Fruit fly (Drosophila melanogaster): ENCODE measurements around the gene CG3842.
"Not testable (repeated sequence)": the region's sequence is repeated elsewhere in the genome, so short reads cannot be mapped to it uniquely, and the experiment has no call there.

CG3842 gene

DNA sequence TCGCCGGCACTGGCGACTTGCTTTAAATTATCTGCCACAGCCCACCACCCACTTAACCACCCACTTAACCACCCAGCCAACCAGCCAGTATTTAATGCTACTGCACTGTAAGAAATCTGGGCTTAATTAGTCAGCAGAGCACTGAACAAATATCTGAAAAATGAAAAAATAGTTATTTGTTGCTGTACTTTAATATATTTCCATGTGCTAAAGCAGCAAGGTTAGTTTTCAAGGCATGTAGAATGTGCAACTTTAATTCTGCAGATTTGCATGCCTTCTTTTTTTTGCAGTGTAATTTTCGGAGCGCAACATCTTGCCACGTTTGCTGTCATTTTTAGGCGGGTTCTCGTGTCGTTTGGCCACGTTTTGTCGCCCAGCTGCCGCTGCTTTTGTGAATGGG lies 38.1 kb downstream of the CG3842 start (continued):
- TF ChIP-seq CG15336 (GFP tag; IDR thresholded peaks at IDR 0.05) (no peak), CG1621 (tag; optimal IDR thresholded peaks at IDR 0.05) (no peak), CG10669 (GFP tag; optimal IDR thresholded peaks at IDR 0.05) (no peak), CG9139 (GFP tag; optimal IDR thresholded peaks at IDR 0.05) (no peak)

DNA sequence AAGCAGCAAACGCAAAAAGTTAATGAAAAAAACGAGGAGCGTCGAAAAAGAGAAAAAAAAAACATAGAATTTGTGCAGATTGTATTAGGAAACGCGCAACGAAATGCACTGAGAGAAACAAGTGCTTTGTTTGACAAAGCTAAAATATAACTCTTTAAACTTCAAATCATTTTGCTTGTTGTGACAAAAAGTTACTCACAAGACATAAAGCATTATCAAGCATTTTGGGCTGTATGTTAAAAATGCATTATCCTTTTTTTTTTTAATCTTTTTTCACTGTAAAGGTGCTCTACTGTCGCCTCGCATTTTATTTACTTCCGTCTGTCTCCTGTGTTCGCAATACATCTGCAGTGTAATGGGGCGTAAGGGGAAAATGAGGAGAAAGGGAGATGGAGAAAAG lies 39.2 kb downstream of the CG3842 start:
- peak; percentile 12 for TF ChIP-seq Eip78C (GFP tag)
- no peak for TF ChIP-seq CG32006 (GFP tag; optimal IDR thresholded peaks at IDR 0.05)
- no peak for TF ChIP-seq CG9139 (GFP tag; optimal IDR thresholded peaks at IDR 0.05)

DNA sequence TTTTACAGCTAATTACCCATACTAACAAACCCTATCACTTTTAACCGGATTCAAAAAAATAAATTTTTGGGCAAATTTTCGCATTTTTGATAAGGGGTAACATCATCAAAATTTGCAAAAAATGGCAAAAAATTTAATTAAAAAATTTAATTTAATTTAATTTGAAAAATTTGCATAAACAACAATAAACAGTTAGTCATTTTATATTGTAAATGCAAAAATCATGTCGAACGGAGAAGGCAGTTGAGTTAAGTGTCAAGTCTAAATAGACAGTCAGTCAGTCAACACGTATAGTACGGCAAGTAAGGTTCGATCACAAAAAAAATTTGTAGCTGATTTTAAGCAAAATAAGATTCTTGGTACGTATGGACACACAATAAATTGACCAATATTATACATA lies 46.4 kb downstream of the CG3842 start, which contains the start of gene CG33664:
TSS of gene CG33664 (plus strand) at position 301 of the 400 bp plus-strand sequence.
- not testable (repeated sequence) for TF ChIP-seq CG16779 (tag; optimal IDR thresholded peaks at IDR 0.05); CG15336 (GFP tag; IDR thresholded peaks at IDR 0.05); Hr39 (GFP tag; optimal IDR thresholded peaks at IDR 0.05)

Measured in whole organism, prepupa.